Fruit fly (Drosophila melanogaster) whole organism, wandering third instar larva: ENCODE data around the gene hwt.

ENCODE experiments used
- Abd-B ChIP-seq: fragments of >200 bp; optimal IDR thresholded peaks from 2 replicates; lab custom pipeline; 2017; ENCODE audit warnings: missing biosample characterization, missing genetic modification characterization
- CG32264 ChIP-seq: fragments of 200-800 bp; sonication (Bioruptor generic); optimal IDR thresholded peaks from 2 replicates; lab custom pipeline; 2016; ENCODE audit warnings: missing biosample characterization, missing genetic modification characterization
- CG9705 ChIP-seq: fragments of 200-800 bp; sonication (Bioruptor generic); optimal IDR thresholded peaks from 2 replicates; lab custom pipeline; 2018; ENCODE audit warnings: missing biosample characterization, mild to moderate bottlenecking, missing genetic modification characterization
- CrebA ChIP-seq: fragments of 200-800 bp; sonication (Bioruptor generic); optimal IDR thresholded peaks from 2 replicates; lab custom pipeline; 2016; ENCODE audit warnings: missing biosample characterization, mild to moderate bottlenecking, missing genetic modification characterization, borderline replicate concordance
- Dfd ChIP-seq: fragments of >200 bp; optimal IDR thresholded peaks from 2 replicates; lab custom pipeline; 2017; ENCODE audit warnings: missing biosample characterization, missing genetic modification characterization
- Dif ChIP-seq: fragments of 200-275, 200-300 bp; sonication (Bioruptor generic); optimal IDR thresholded peaks from 2 replicates; lab custom pipeline; 2018; ENCODE audit warnings: missing biosample characterization, missing genetic modification characterization; ENCODE audit not compliant: partially characterized antibody
- GATAd ChIP-seq: sonication (Bioruptor generic); optimal IDR thresholded peaks from 2 replicates; lab custom pipeline; 2016; ENCODE audit warnings: missing biosample characterization, missing genetic modification characterization
- HLH106 ChIP-seq: fragments of 200-800 bp; optimal IDR thresholded peaks from 3 replicates; lab custom pipeline; 2019; ENCODE audit warnings: missing biosample characterization, mild to moderate bottlenecking, missing genetic modification characterization, moderate library complexity
- Hnf4 ChIP-seq: fragments of 200-800 bp; sonication (Bioruptor generic); optimal IDR thresholded peaks from 2 replicates; lab custom pipeline; 2016; ENCODE audit warnings: missing biosample characterization, mild to moderate bottlenecking, missing genetic modification characterization
- Hr78 ChIP-seq: fragments of >200 bp; optimal IDR thresholded peaks from 2 replicates; lab custom pipeline; 2017; ENCODE audit warnings: missing biosample characterization, missing genetic modification characterization
- Hr83 ChIP-seq: fragments of 200-300 bp; sonication (Bioruptor generic); optimal IDR thresholded peaks from 2 replicates; lab custom pipeline; 2016; ENCODE audit warnings: missing biosample characterization, mild to moderate bottlenecking, missing genetic modification characterization, moderate library complexity; ENCODE audit not compliant: poor library complexity, severe bottlenecking
- Myc ChIP-seq: fragments of >200 bp; optimal IDR thresholded peaks from 2 replicates; lab custom pipeline; 2017
- N ChIP-seq: fragments of >200 bp; optimal IDR thresholded peaks from 2 replicates; lab custom pipeline; 2018; ENCODE audit warnings: missing biosample characterization, missing external identifiers, missing genetic modification characterization
- OdsH ChIP-seq: fragments of 200-800 bp; sonication (Bioruptor generic); optimal IDR thresholded peaks from 2 replicates; lab custom pipeline; 2016; ENCODE audit warnings: missing biosample characterization, mild to moderate bottlenecking, missing genetic modification characterization
- Rel ChIP-seq, 2 experiments: fragments of 200-800 bp; sonication (Bioruptor generic) in 1 of 2; optimal IDR thresholded peaks; 2 replicates in 1 of 2; 3 replicates in 1 of 2; lab custom pipeline; 2016 to 2019; ENCODE audit warnings: mild to moderate bottlenecking in 2 of 2, missing biosample characterization in 2 of 2, missing genetic modification characterization in 2 of 2, moderate library complexity in 1 of 2
- Sp1 ChIP-seq: fragments of 200-800 bp; sonication (Bioruptor generic); optimal IDR thresholded peaks from 3 replicates; lab custom pipeline; 2019; ENCODE audit warnings: missing biosample characterization, mild to moderate bottlenecking, missing genetic modification characterization, moderate library complexity
- dl ChIP-seq, 2 experiments: fragments of 175-275, 200-275 bp in 1 of 2; fragments of 200-275 bp in 1 of 2; sonication (Bioruptor generic); optimal IDR thresholded peaks; lab custom pipeline; 2018; ENCODE audit warnings: mild to moderate bottlenecking in 2 of 2, missing biosample characterization in 2 of 2, missing genetic modification characterization in 2 of 2, moderate library complexity in 2 of 2; ENCODE audit not compliant: partially characterized antibody in 2 of 2, insufficient read depth in 1 of 2
- dsf ChIP-seq: sonication (Bioruptor generic); optimal IDR thresholded peaks from 2 replicates; lab custom pipeline; 2016; ENCODE audit warnings: missing biosample characterization, missing genetic modification characterization, borderline replicate concordance
- ey ChIP-seq: fragments of 200-800 bp; sonication (Bioruptor generic); optimal IDR thresholded peaks from 2 replicates; lab custom pipeline; 2016; ENCODE audit warnings: missing biosample characterization, missing genetic modification characterization
- foxo ChIP-seq, 2 experiments: fragments of 200-800 bp; sonication (Bioruptor generic); optimal IDR thresholded peaks; 2 replicates in 1 of 2; 3 replicates in 1 of 2; lab custom pipeline; 2016 to 2017; ENCODE audit warnings: missing biosample characterization in 2 of 2, missing genetic modification characterization in 2 of 2
- fru ChIP-seq: fragments of 200-800 bp; sonication (Bioruptor generic); optimal IDR thresholded peaks from 3 replicates; lab custom pipeline; 2016; ENCODE audit warnings: missing biosample characterization, mild to moderate bottlenecking, missing genetic modification characterization
- h ChIP-seq: fragments of 200-800 bp; sonication (Bioruptor generic); optimal IDR thresholded peaks from 3 replicates; lab custom pipeline; 2016; ENCODE audit warnings: missing biosample characterization, mild to moderate bottlenecking, missing genetic modification characterization
- jim ChIP-seq: fragments of 175-275, 200-325 bp; sonication (Bioruptor generic); optimal IDR thresholded peaks from 2 replicates; lab custom pipeline; 2016; ENCODE audit warnings: missing biosample characterization, mild to moderate bottlenecking, missing genetic modification characterization
- lola ChIP-seq: fragments of >200 bp; optimal IDR thresholded peaks from 2 replicates; lab custom pipeline; 2017; ENCODE audit warnings: missing biosample characterization, missing genetic modification characterization
- pan ChIP-seq: fragments of >200 bp; optimal IDR thresholded peaks from 2 replicates; lab custom pipeline; 2017
- psq ChIP-seq: fragments of 200-800 bp; sonication (Bioruptor generic); optimal IDR thresholded peaks from 3 replicates; lab custom pipeline; 2017; ENCODE audit warnings: missing biosample characterization, mild to moderate bottlenecking, missing genetic modification characterization, moderate library complexity
- rgr ChIP-seq: fragments of 200-800 bp; sonication (Bioruptor generic); optimal IDR thresholded peaks from 3 replicates; lab custom pipeline; 2016; ENCODE audit warnings: missing biosample characterization, mild to moderate bottlenecking, missing genetic modification characterization
- sage ChIP-seq: fragments of 200-800 bp; sonication (Bioruptor generic); optimal IDR thresholded peaks from 2 replicates; lab custom pipeline; 2016; ENCODE audit warnings: missing biosample characterization, mild to moderate bottlenecking, missing genetic modification characterization
- sv ChIP-seq: fragments of 200-800 bp; sonication (Bioruptor generic); optimal IDR thresholded peaks from 3 replicates; lab custom pipeline; 2016; ENCODE audit warnings: missing biosample characterization, missing genetic modification characterization
- tai ChIP-seq: sonication (Bioruptor generic); optimal IDR thresholded peaks from 2 replicates; lab custom pipeline; 2016; ENCODE audit warnings: missing biosample characterization, missing genetic modification characterization
- usp ChIP-seq: fragments of >200 bp; optimal IDR thresholded peaks from 2 replicates; lab custom pipeline; 2017; ENCODE audit warnings: missing biosample characterization, missing genetic modification characterization

Gene hwt

DNA sequence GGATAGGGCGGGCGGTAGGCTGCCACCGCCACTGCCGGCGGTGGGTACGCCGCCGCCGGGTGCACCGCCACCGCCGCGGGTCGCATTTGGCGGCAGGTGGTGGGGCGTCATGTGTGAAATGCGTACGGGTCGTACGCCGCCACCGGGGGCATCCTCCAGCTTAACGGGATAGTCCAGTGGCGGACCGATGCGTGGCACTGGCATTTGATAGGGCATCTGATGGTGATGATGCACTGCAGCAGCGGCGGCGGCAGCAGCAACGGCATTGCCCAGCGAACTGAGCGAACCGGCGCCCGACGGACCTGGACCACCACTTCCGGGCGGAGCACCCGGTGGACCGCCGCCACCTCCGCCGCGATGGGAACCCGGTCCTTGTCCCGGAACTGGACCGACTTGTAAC, 13.6 kb upstream of the hwt start:
- no peak for TF ChIP-seq dl (GFP tag; optimal IDR thresholded peaks at IDR 0.05; lab: Kevin White, UChicago; ENCODE audit: insufficient read depth in 1 of 2, partially characterized antibody in 2 of 2)
- TF ChIP-seq Dfd (GFP tag; lab: Kevin White, UChicago) = peak; percentile 60
- TF ChIP-seq, all 38 proteins: peak for 1

DNA sequence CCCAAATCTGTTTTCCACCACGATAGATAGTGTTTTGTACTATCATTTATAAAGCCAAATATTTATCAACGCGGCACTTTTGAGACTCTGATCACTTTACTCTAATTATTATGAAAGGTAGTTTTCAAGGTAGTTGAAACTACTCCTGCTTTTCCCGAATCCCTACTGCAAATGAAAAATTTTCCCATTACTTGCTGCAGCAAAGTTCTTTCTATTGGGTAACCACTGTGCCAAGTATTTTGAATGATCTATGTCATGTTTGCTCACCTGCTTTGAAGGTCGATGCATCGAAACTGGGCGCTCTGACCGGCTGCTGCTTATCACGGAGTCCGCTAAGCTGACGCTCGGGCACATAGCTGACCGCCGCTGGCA, 13.0 kb upstream of the hwt start:
- TF ChIP-seq Abd-B (GFP tag; lab: Kevin White, UChicago) (no peak), usp (no peak)

DNA sequence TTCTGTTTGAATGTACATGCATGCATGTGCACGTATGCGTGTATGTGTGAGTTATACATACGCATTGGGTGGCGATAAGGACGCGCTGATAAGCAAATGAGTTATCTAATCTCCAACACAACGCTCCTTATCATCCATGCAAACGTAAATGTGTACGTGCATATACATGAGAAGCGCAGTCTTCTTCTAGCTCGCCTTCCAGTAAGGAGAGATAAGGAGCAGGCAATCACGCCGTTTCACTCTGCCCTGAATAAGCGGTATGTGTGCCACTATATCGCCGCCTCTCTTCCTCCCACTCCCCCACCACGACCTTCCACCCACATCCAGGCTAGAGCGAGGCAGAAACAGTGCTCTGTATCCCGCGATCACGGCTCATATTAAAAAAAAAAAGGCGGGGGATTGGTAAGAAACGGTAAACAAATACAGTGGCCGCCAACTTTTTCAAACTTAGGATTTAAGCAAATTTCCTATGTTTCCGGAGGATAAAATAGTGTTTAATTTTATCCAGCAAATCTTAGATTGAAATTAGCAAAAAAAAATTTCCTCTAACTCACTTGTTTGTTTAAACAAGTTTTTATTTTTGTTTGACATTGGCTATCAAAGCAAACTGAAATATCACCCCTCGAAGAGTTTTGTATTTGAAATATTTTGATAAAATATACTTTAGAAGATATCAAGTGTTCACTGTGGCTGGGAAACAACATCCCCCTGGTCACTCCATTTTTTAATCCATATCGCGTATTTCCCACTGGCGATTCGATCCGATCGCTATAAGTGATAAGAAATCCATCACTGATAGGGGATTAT, 12.4 kb upstream of the hwt start:
- no peak for TF ChIP-seq sv (GFP tag; lab: Kevin White, UChicago)
- TF ChIP-seq Rel (GFP tag; optimal IDR thresholded peaks at IDR 0.05; lab: Kevin White, UChicago) = no peak
- TF ChIP-seq Rel (tag; optimal IDR thresholded peaks at IDR 0.05; lab: Kevin White, UChicago) = no peak
- TF ChIP-seq fru (GFP tag; lab: Kevin White, UChicago) = peak; percentile 16
- peak in 1 of 2 experiments; percentile 14 for TF ChIP-seq foxo (GFP tag; optimal IDR thresholded peaks at IDR 0.05; lab: Kevin White, UChicago)
- TF ChIP-seq lola (GFP tag; lab: Kevin White, UChicago) = no peak
- no peak for TF ChIP-seq dl (GFP tag; optimal IDR thresholded peaks at IDR 0.05; lab: Kevin White, UChicago; ENCODE audit: insufficient read depth in 1 of 2, partially characterized antibody in 2 of 2)
- TF ChIP-seq CrebA (GFP tag; lab: Kevin White, UChicago) = no peak
- TF ChIP-seq Myc (lab: Kevin White, UChicago) = no peak
- TF ChIP-seq Hr83 (GFP tag; lab: Kevin White, UChicago) = no peak
- TF ChIP-seq dsf (GFP tag; lab: Kevin White, UChicago) = no peak
- TF ChIP-seq h (GFP tag; lab: Kevin White, UChicago) = peak; percentile 12
- TF ChIP-seq Hnf4 (GFP tag; lab: Kevin White, UChicago) = no peak
- TF ChIP-seq rgr (GFP tag; lab: Kevin White, UChicago) = peak; percentile 8

DNA sequence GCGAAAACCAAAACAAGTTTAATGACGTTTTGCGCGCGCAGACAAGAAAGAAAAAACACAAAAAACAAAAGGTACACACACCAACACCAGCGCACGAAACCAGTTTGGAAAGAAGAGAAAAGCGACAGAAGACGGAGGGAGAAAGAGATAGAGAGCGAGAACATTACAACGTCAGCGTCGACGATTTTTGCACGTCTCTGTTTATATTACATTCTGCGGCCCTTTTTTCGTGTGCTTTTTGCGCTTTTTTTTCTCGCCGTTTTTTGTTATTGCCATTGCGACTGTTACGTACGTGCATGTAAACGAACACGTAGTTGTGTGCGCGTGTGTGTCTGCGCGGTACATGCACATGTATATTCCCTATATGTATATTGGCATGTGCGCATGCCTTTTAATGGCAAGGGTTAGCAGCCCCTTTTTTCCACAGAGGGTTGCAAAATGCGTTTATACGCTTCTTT, 11.8 kb upstream of the hwt start:
- TF ChIP-seq Sp1 = no peak
- TF ChIP-seq Hnf4 (GFP tag; lab: Kevin White, UChicago) = no peak
- no peak for TF ChIP-seq Hr78 (GFP tag; lab: Kevin White, UChicago)
- TF ChIP-seq CG9705 (GFP tag; lab: Kevin White, UChicago) = no peak
- TF ChIP-seq jim (GFP tag; lab: Kevin White, UChicago) = peak; percentile 64
- no peak for TF ChIP-seq tai (GFP tag; lab: Kevin White, UChicago)
- no peak for TF ChIP-seq lola (GFP tag; lab: Kevin White, UChicago)
- TF ChIP-seq CG32264 = no peak
- TF ChIP-seq Dif = peak; percentile 66
- no peak for TF ChIP-seq GATAd (GFP tag; lab: Kevin White, UChicago)
- TF ChIP-seq ey (GFP tag; lab: Kevin White, UChicago) = no peak
- TF ChIP-seq psq = peak; percentile 94
- no peak for TF ChIP-seq Rel (GFP tag; optimal IDR thresholded peaks at IDR 0.05; lab: Kevin White, UChicago)
- TF ChIP-seq Rel (tag; optimal IDR thresholded peaks at IDR 0.05; lab: Kevin White, UChicago) = peak; percentile 78
- TF ChIP-seq HLH106 (tag; lab: Kevin White, UChicago) = no peak
- TF ChIP-seq Abd-B (GFP tag; lab: Kevin White, UChicago) = no peak
- no peak for TF ChIP-seq pan (lab: Kevin White, UChicago)
- TF ChIP-seq sv (GFP tag; lab: Kevin White, UChicago) = no peak
- peak; percentile 54 for TF ChIP-seq N (GFP tag; lab: Kevin White, UChicago)
- TF ChIP-seq sage (GFP tag; lab: Kevin White, UChicago) = no peak
- no peak for TF ChIP-seq OdsH (GFP tag; lab: Kevin White, UChicago)
- TF ChIP-seq CrebA (GFP tag; lab: Kevin White, UChicago) = no peak
